Worm (Caenorhabditis elegans) whole organism, L1 larva: ENCODE data around the gene cyp-35A3.

Experiments
- blmp-1 ChIP-seq: fragments of 150-350 bp; optimal IDR thresholded peaks from 2 replicates; lab custom pipeline; 2014; ENCODE audit warnings: missing biosample characterization, missing genetic modification characterization
- pax-3 ChIP-seq: fragments of 200-800 bp; sonication (Bioruptor generic); optimal IDR thresholded peaks from 2 replicates; lab custom pipeline; 2018; ENCODE audit warnings: mild to moderate bottlenecking, missing genetic modification characterization, moderate library complexity, missing compliant biosample characterization

- TF ChIP-seq blmp-1 (tag; lab: Kevin White, UChicago), result no peak
- no peak for TF ChIP-seq pax-3 (tag; lab: Kevin White, UChicago)
Measured at ce11 chrV:4056203-4056602, 33.8 kb downstream of the cyp-35A3 start.
